Worm (Caenorhabditis elegans): Measurements from ENCODE around the gene F22E5.17.
"Not testable (repeated sequence)": the region's sequence is repeated elsewhere in the genome, so short reads cannot be mapped to it uniquely, and the experiment has no call there.

Gene F22E5.17

ce11 chrII:2638062-2638461 lies 39.8 kb upstream of the F22E5.17 start, which contains the start of gene F22E5.9:
TSS of gene F22E5.9 (plus strand) at chrII:2638388.
- TF ChIP-seq C16A3.4 (tag; optimal IDR thresholded peaks at IDR 0.05) (peak; percentile 16), efl-1 (optimal IDR thresholded peaks at IDR 0.05) (peak; percentile 91 to 97), efl-1 (GFP tag; optimal IDR thresholded peaks at IDR 0.05 in 1 of 2) (peak; percentile 91 to 99), lsy-2 (tag; optimal IDR thresholded peaks at IDR 0.05) (peak; percentile 33 to 59), blmp-1 (tag; optimal IDR thresholded peaks at IDR 0.05) (peak; percentile 13), fkh-10 (GFP tag; optimal IDR thresholded peaks at IDR 0.05) (no peak), irx-1 (tag; optimal IDR thresholded peaks at IDR 0.05) (peak; percentile 4), snpc-4 (tag; optimal IDR thresholded peaks at IDR 0.05) (no peak), dpl-1 (GFP tag; optimal IDR thresholded peaks at IDR 0.05) (peak; percentile 81 to 91 (median 89)), swsn-7 (tag; optimal IDR thresholded peaks at IDR 0.05) (peak; percentile 17), lin-35 (GFP tag; optimal IDR thresholded peaks at IDR 0.05) (peak; percentile 80 to 92), mef-2 (tag; optimal IDR thresholded peaks at IDR 0.05) (no peak), nhr-85 (tag) (peak; percentile 48), nhr-20 (tag; optimal IDR thresholded peaks at IDR 0.05) (peak; percentile 25), xbp-1 (tag; optimal IDR thresholded peaks at IDR 0.05) (peak; percentile 9), skn-1 (tag; optimal IDR thresholded peaks at IDR 0.05) (peak; percentile 57)

DNA sequence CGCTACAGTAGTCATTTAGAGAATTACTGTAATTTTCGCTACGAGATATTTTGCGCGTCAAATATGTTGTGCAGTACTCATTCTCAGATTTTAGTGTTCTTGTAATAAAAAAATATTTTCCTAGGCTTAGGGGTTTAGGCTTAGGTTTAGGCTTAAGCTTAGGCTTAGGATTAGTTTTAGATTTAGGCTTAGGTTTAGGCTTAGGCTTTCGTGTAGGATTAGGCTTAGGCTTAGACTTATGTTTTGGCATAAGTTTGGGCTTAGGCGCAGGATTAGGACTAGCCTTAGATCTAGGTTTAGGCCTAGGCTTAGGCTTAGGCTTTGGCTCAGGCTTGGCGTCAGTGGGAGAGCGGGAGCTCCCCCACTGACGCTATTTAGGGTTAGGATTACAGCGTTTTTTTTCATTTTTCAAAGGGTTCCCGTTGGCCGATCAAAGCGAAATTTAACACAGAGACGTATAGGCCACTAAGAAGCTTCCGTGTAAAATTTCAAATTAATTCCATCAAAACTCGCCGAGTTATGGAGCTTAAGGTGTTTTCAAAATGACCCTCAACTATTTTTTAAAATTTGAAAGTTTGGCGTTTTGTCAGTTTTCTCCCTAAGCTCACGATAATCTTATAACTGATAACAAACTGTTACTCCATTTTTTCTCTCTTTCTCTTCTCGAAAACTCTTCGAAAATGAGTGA lies 38.3 kb upstream of the F22E5.17 start, which contains the start of gene F22E5.8:
Gene F22E5.8 (plus strand): TSS at position 638 of the 688 bp plus-strand sequence.
- TF ChIP-seq C16A3.4 (tag; optimal IDR thresholded peaks at IDR 0.05); nhr-28 (tag; optimal IDR thresholded peaks at IDR 0.05); lin-35 (GFP tag; optimal IDR thresholded peaks at IDR 0.05): not testable (repeated sequence)

ce11 chrII:2640982-2641381 lies 36.9 kb upstream of the F22E5.17 start, which contains the start of gene F22E5.23:
TSS of gene F22E5.23 (plus strand) at chrII:2641282.
- TF ChIP-seq blmp-1 (tag; optimal IDR thresholded peaks at IDR 0.05) (no peak), lin-15B (tag; optimal IDR thresholded peaks at IDR 0.05) (no peak), mdl-1 (tag; optimal IDR thresholded peaks at IDR 0.05) (no peak), alr-1 (tag; optimal IDR thresholded peaks at IDR 0.05; ENCODE audit: borderline replicate concordance) (no peak), sup-37 (GFP tag; optimal IDR thresholded peaks at IDR 0.05) (no peak), nhr-84 (tag; optimal IDR thresholded peaks at IDR 0.05) (no peak), ama-1 (optimal IDR thresholded peaks at IDR 0.05) (no peak), ztf-11 (tag; optimal IDR thresholded peaks at IDR 0.05) (no peak), hlh-17 (GFP tag; optimal IDR thresholded peaks at IDR 0.05; ENCODE audit: borderline replicate concordance) (no peak), elt-3 (tag; optimal IDR thresholded peaks at IDR 0.05) (no peak), rnt-1 (tag; optimal IDR thresholded peaks at IDR 0.05) (no peak), egl-13 (tag; optimal IDR thresholded peaks at IDR 0.05) (no peak), fkh-8 (tag; optimal IDR thresholded peaks at IDR 0.05) (no peak), fkh-10 (GFP tag; optimal IDR thresholded peaks at IDR 0.05) (no peak), tbx-2 (tag; optimal IDR thresholded peaks at IDR 0.05) (no peak), ceh-90 (tag; optimal IDR thresholded peaks at IDR 0.05) (no peak), irx-1 (tag; optimal IDR thresholded peaks at IDR 0.05) (no peak), tlp-1 (tag; optimal IDR thresholded peaks at IDR 0.05) (no peak)

DNA sequence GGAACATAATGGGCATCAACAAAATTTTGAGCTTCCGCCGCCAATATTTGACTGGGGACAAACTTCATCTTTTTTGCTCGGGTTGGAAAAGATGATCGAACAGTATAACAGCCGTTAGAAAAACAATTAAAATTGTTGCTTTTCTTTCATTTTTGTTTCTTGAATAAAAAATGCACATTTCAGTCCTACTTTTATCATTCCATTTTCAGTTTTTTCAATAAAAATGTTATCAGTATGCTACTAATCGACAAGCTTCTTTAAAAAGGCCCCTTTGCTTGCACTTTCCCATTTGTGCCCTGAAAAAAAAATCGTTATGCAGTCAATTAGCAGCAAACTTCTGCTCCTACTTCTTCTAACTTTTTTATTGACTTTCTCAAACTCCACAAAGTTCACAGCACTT lies 36.1 kb upstream of the F22E5.17 start, which contains the start of gene F22E5.7:
Gene F22E5.7 (plus strand): TSS at position 301 of the 400 bp plus-strand sequence.
- no peak for TF ChIP-seq ama-1 (optimal IDR thresholded peaks at IDR 0.05)
- no peak for TF ChIP-seq grh-1 (GFP tag; IDR thresholded peaks at IDR 0.05)
- no peak for TF ChIP-seq ceh-88 (GFP tag; IDR thresholded peaks at IDR 0.05)
- no peak for TF ChIP-seq efl-3 (GFP tag; optimal IDR thresholded peaks at IDR 0.05)
- no peak for TF ChIP-seq zag-1 (tag; optimal IDR thresholded peaks at IDR 0.05)
- TF ChIP-seq dsc-1 (tag; optimal IDR thresholded peaks at IDR 0.05), result no peak
- TF ChIP-seq ztf-11 (tag; optimal IDR thresholded peaks at IDR 0.05), result no peak
- TF ChIP-seq lin-15B (tag; optimal IDR thresholded peaks at IDR 0.05), result no peak
- no peak for TF ChIP-seq unc-62 (GFP tag; optimal IDR thresholded peaks at IDR 0.05)
- TF ChIP-seq vab-15 (tag; optimal IDR thresholded peaks at IDR 0.05), result no peak
- TF ChIP-seq hlh-17 (GFP tag; optimal IDR thresholded peaks at IDR 0.05; ENCODE audit: borderline replicate concordance), result no peak
- no peak for TF ChIP-seq unc-86 (tag; optimal IDR thresholded peaks at IDR 0.05)
- TF ChIP-seq egl-27 (tag; optimal IDR thresholded peaks at IDR 0.05), result no peak
- TF ChIP-seq elt-3 (tag; optimal IDR thresholded peaks at IDR 0.05), result no peak
- no peak for TF ChIP-seq pax-3 (tag; optimal IDR thresholded peaks at IDR 0.05)
- TF ChIP-seq Y116A8C.19 (tag; optimal IDR thresholded peaks at IDR 0.05; ENCODE audit: borderline replicate concordance), result no peak

Measured in whole organism, L1 larva.